Fruit fly (Drosophila melanogaster) Kc167 (cell line): ENCODE results near the gene TotF.

Source experiments
- Myc ChIP-seq: fragments of >200 bp; optimal IDR thresholded peaks from 2 replicates; lab custom pipeline; 2017; ENCODE audit warnings: missing external identifiers
- Sin3A ChIP-seq: fragments of >200 bp; optimal IDR thresholded peaks from 2 replicates; lab custom pipeline; 2018; ENCODE audit warnings: missing external identifiers
- h ChIP-seq: fragments of >200 bp; optimal IDR thresholded peaks from 3 replicates; lab custom pipeline; 2018; ENCODE audit warnings: missing external identifiers
- insv ChIP-seq: fragments of >200 bp; optimal IDR thresholded peaks from 3 replicates; lab custom pipeline; 2018; ENCODE audit warnings: missing external identifiers
- psq ChIP-seq: fragments of >200 bp; optimal IDR thresholded peaks from 2 replicates; lab custom pipeline; 2017; ENCODE audit warnings: missing external identifiers
- ttk ChIP-seq: sonication (Bioruptor generic); optimal IDR thresholded peaks from 2 replicates; lab custom pipeline; 2017; ENCODE audit warnings: missing external identifiers

TotF gene

DNA sequence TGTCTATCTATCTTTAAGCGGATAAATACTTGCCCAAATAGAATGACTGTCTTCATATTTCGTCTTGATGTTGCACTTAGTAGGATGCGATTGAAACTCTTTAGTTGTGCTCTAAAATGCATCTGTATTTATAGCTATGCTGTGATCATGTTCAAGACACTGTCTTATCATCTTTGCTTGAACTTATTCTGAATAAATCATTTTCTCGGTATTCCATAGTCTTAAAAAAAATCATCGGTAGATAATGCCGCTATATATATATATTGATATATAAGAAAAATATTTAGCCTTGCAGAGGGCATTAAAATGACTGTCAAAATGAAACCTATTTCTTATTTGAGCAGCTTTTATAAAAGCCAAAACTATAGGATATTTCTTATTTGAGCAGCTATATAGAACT lies at the start of gene TotF:
TSS of gene TotF (minus strand) at position 101 of the 400 bp plus-strand sequence.
- no peak for TF ChIP-seq ttk (lab: Kevin White, UChicago)
- TF ChIP-seq h (lab: Kevin White, UChicago) = no peak
- TF ChIP-seq Myc = no peak
- no peak for TF ChIP-seq Sin3A
- TF ChIP-seq insv (lab: Kevin White, UChicago) = no peak
- no peak for TF ChIP-seq psq

dm6 chr2L:19961585-19961984 lies 49.4 kb upstream of the TotF start, which contains the start of gene CG42866:
Gene CG42866 (minus strand): TSS chr2L:19961685.
- TF ChIP-seq ttk (lab: Kevin White, UChicago) = no peak
- no peak for TF ChIP-seq Myc
- TF ChIP-seq Sin3A = no peak
- no peak for TF ChIP-seq h (lab: Kevin White, UChicago)
- no peak for TF ChIP-seq insv (lab: Kevin White, UChicago)
- no peak for TF ChIP-seq psq

DNA sequence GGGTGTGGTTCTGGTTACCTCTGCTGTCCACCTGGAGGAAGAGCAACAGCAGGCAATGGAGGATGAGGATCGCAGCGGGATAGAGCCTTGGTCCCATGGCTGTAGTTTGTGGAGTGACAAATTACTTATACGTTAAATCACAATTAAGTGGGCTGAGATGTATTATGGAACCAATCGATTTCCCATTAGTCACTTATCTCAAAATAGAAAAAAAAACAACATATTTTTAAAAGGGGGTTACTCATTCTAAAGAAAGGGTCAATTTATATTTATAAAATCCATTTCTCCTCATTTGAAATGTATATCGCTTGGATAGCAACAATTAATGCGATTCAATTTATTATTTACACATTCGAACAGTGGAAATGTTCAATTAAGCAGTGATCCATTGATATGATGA lies 48.8 kb upstream of the TotF start, which contains the start of gene CG34051:
TSS of gene CG34051 (minus strand) at position 101 of the 400 bp plus-strand sequence.
- TF ChIP-seq psq = no peak
- no peak for TF ChIP-seq h (lab: Kevin White, UChicago)
- no peak for TF ChIP-seq Myc
- no peak for TF ChIP-seq insv (lab: Kevin White, UChicago)
- no peak for TF ChIP-seq Sin3A
- TF ChIP-seq ttk (lab: Kevin White, UChicago) = no peak

dm6 chr2L:19958520-19959161 lies 46.5 kb upstream of the TotF start, which contains the start of gene COX4:
Gene COX4 (plus strand): TSS chr2L:19958713.
- TF ChIP-seq Myc = no peak
- TF ChIP-seq insv (lab: Kevin White, UChicago) = no peak

DNA sequence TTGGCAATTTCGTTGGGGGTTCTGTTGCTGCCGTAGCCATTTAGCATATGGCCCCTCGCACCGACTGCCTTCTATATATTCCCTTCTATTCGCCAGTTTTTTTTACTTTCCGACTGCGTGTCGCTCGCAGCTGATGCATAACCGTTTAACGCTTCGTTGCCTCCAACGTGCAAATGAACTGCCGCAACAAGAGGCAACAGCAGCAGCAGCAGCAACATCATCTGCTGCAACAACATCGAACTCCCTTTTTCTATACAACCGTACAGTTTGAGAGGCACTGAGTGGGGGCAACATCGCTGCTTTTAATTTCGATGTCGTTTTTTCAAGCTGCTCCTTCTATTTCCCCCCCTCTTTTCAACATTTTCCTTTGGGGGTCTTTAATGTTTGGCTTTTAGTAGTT lies 40.0 kb upstream of the TotF start:
- TF ChIP-seq ttk (lab: Kevin White, UChicago) = no peak
- TF ChIP-seq Sin3A = no peak
- TF ChIP-seq insv (lab: Kevin White, UChicago) = no peak
- no peak for TF ChIP-seq psq
- no peak for TF ChIP-seq Myc
- TF ChIP-seq h (lab: Kevin White, UChicago) = no peak

DNA sequence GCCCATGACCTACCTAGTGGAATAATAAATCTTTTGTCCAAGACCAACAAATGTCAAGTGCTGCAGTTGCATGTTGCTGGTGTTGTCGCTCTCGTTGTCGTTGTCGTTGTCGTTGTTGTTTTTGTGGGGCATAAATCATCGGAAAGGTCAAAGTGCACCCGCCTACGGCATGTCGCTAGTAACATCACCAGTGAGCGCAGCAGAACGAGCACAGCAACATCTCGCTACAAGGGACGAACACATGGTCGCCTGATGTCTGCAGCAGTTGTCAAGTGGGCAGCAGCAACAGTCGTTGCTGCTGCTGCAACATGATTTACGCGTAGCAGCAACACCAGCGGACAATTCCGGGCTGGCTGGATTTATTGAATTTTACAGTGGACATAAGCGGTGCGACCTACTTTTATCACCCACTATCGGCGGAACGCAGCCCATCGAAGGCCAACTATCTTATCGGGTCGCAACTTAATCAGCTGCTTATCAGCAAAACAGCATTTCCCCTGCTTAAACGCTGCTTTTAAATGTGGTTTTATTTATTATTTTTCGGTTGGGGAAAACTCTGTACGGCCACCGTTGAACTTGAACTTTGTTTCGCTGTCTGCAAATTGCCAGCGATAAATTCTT lies 39.5 kb upstream of the TotF start:
- TF ChIP-seq h (lab: Kevin White, UChicago) (no peak), ttk (lab: Kevin White, UChicago) (no peak), insv (lab: Kevin White, UChicago) (no peak), Myc (no peak), Sin3A (no peak), psq (no peak)

DNA sequence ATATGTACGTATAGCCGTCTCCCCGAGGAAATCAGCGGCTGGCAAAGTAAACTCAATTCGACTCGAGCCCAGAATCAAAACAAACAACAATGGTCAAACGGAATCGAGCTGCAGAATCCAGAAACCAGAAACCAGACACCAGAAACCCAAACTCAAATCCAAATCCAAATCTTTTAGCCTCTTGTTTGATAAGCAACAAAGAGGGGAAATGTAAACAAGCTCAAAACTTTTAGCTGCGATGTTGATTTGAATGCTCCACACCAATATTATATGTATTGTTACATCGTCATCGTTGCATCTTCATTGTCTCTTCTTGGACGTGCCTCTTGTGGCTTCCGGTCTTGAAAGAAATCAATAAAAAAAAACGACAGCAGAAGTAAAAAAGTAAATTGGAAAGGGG lies 37.4 kb upstream of the TotF start:
- no peak for TF ChIP-seq insv (lab: Kevin White, UChicago)
- TF ChIP-seq Sin3A = no peak
- TF ChIP-seq psq = no peak
- no peak for TF ChIP-seq ttk (lab: Kevin White, UChicago)
- TF ChIP-seq Myc = no peak
- TF ChIP-seq h (lab: Kevin White, UChicago) = no peak

DNA sequence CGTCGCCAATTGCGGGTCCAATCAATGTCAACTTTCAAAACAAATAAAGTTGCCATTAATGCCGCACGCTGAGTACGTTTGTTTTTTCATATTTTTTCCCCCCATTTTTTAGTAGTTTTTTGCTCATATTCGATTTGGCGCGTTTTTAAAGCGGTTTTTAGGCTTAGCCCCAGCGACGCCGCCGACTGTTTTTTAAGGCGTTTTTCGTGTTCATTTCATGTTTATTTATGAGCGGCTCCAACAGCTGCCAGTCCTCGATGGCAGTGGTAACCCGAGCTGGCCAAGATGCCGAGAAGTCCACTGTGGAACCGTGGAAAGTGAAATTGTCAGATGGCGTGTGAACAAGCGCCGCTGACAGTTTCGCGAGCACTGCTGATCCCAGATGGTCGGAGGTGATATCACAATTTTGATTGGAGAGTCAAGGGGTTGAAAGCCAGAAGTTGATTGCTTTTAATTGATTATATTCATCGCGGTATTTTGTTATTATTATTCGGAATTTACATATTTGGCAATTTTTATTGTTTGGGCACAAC lies 35.9 kb upstream of the TotF start:
- TF ChIP-seq ttk (lab: Kevin White, UChicago) (no peak), h (lab: Kevin White, UChicago) (no peak), insv (lab: Kevin White, UChicago) (no peak), psq (no peak), Myc (no peak), Sin3A (no peak)

DNA sequence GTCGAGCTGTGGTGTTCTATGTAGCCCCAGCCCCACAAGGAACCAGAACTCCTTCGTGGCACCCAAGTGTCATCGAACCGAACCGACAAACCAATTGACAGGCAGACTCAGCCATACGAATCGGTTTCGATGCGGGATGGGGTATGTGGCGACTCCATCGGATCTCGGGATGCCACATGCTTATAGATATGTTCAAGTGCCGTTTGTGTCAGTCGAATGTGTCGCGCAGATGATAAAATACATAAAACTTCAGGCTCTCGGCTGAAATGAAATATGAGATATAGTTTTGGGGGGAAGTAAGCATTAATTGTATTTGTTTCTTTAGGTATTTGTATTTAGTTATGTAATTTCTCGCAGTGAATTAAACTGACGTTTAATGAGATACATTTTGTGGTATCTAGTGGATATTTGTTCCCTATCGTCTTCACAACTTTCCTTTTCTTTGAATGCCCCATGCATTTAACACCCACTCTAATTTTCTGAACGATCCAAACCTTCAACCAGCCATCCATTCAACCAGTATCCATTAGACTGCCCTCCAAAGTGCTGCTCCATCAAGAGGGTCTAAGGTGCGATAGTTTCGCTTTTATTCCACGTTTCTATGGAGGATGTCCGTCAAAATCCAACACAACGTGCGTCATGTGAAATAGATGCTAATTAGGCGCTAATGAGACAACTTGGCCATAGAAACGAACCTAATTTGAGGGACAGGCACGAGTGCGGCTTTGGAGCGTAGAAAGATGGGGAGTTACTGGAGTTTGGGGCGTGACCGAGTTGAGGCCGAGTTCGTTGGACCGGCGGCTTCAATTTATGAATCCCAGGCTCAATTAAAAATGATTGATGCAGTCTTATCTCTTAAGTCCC lies 32.4 kb upstream of the TotF start:
- TF ChIP-seq insv (lab: Kevin White, UChicago) = no peak
- no peak for TF ChIP-seq psq
- no peak for TF ChIP-seq ttk (lab: Kevin White, UChicago)
- no peak for TF ChIP-seq h (lab: Kevin White, UChicago)
- TF ChIP-seq Myc = no peak
- no peak for TF ChIP-seq Sin3A

DNA sequence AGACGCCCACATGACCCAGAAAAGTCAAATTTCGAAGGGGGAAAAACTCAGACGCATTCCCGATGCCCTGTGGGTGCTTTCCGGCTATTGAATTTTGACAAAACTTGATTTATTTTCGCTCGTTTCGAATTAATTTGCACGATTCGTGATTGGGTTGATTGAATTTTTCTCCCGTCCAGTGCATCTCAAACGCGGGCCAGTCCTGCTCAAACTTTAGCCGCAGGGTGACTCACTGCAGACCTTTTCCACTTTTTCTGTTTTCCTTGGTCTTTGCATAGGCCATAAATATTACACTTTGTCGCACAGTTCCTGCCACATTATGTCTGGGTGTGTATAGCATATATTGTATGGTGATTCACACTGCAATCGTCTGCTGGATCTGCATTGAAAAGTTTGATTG lies 30.9 kb upstream of the TotF start:
- no peak for TF ChIP-seq psq
- TF ChIP-seq Sin3A = no peak
- no peak for TF ChIP-seq insv (lab: Kevin White, UChicago)
- TF ChIP-seq Myc = no peak
- TF ChIP-seq h (lab: Kevin White, UChicago) = no peak
- no peak for TF ChIP-seq ttk (lab: Kevin White, UChicago)

dm6 chr2L:19942510-19942909 lies 30.3 kb upstream of the TotF start:
- TF ChIP-seq Sin3A = no peak
- TF ChIP-seq ttk (lab: Kevin White, UChicago) = no peak
- no peak for TF ChIP-seq insv (lab: Kevin White, UChicago)
- no peak for TF ChIP-seq h (lab: Kevin White, UChicago)
- no peak for TF ChIP-seq psq
- TF ChIP-seq Myc = no peak

DNA sequence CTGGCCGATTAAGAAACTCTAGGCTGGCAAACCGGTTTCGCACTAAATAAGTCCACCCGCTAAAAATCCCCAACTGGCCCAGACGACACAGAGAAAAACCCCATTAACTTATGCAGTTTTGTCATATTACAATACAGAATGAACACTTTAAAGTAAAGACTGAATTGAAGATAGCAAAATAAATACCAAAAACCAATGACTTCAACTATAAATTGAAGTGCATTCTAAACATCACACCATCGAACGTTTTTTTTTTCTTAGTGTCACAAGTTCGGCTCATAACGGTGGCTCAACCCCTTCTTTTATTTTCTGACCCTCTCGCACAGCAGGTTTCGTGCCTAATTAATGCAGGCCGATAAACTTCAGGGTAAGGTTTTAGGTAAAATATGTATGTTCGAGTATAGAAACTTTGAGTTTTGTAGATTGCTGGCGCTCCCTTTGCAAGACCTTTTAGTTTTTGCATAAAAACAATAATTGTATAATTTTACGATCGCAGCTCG lies 29.2 kb upstream of the TotF start:
- TF ChIP-seq Myc (no peak), insv (lab: Kevin White, UChicago) (no peak), ttk (lab: Kevin White, UChicago) (no peak), h (lab: Kevin White, UChicago) (no peak)
